Fruit fly (Drosophila melanogaster): ENCODE results near the gene robl37BC.

robl37BC gene

DNA sequence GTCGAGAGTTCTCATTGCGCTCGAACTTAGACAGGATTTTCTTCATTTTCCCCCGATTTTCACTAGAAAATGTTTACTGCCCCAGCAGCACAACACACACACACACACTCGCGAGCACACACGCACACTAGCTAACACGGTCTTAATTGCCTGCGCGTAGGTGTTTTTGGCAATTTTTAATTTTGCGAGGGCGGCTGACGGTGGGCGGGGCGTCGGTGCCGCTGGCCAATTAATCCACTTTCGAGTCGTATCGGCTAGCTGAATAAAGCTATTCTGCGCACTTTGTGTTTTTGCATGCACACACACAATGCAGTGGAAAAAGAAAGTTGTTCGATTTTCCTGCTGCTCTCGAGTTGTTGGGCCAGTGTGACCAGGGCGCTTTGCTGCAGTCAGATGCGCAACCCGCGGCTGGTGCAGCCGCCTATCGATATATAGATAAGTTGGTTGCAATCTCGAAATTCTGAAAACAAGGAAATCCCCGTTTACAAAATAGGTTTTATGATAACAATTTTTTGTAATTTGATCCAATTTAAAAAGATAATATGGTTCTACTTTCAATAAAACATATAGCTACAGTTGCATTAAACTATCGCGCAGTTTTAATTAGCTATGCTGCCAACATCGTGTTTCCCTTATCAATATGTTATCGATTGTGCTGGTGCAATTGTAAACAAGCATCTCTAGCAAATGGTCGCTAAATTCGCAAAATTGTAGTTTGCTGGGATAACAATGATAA is 42.1 kb upstream of the robl37BC start, which contains the start of the genes Nak and Tango6 (continued):
- no peak for TF ChIP-seq Drgx (GFP tag; IDR thresholded peaks at IDR 0.05)
- no peak for TF ChIP-seq CG8388 (GFP tag; optimal IDR thresholded peaks at IDR 0.05)
- no peak for TF ChIP-seq CG10543 (GFP tag; optimal IDR thresholded peaks at IDR 0.05)
- TF ChIP-seq pros (GFP tag; optimal IDR thresholded peaks at IDR 0.05), result no peak
- TF ChIP-seq E2f1 (GFP tag; IDR thresholded peaks at IDR 0.05), result no peak
- no peak for TF ChIP-seq CG8478 (optimal IDR thresholded peaks at IDR 0.05)
- no peak for TF ChIP-seq so (GFP tag; IDR thresholded peaks at IDR 0.05)
- peak; percentile 83 for TF ChIP-seq bbx (GFP tag; IDR thresholded peaks at IDR 0.05; ENCODE audit: partially characterized antibody)
- no peak for TF ChIP-seq Gsc (GFP tag; IDR thresholded peaks at IDR 0.05)
- TF ChIP-seq CG12071 (GFP tag; optimal IDR thresholded peaks at IDR 0.05), result no peak
- TF ChIP-seq sd (tag; optimal IDR thresholded peaks at IDR 0.05), result peak; percentile 36
- no peak for TF ChIP-seq CG1529 (GFP tag; optimal IDR thresholded peaks at IDR 0.05)
- TF ChIP-seq schlank (tag; optimal IDR thresholded peaks at IDR 0.05), result no peak
- no peak for TF ChIP-seq CG16815 (GFP tag; optimal IDR thresholded peaks at IDR 0.05)
- TF ChIP-seq CG7271 (tag; optimal IDR thresholded peaks at IDR 0.05), result peak; percentile 43
- TF ChIP-seq CG13287 (GFP tag; IDR thresholded peaks at IDR 0.05; ENCODE audit: partially characterized antibody), result peak; percentile 97
- peak; percentile 98 for TF ChIP-seq sna (GFP tag; IDR thresholded peaks at IDR 0.05; ENCODE audit: partially characterized antibody)
- TF ChIP-seq CG3995 (GFP tag; optimal IDR thresholded peaks at IDR 0.05), result peak; percentile 9
- no peak for TF ChIP-seq CG10654 (GFP tag; optimal IDR thresholded peaks at IDR 0.05)
- TF ChIP-seq CG9817 (tag; optimal IDR thresholded peaks at IDR 0.05), result no peak
- TF ChIP-seq Blimp-1 (GFP tag; optimal IDR thresholded peaks at IDR 0.05), result peak; percentile 54
- no peak for TF ChIP-seq ems (GFP tag; optimal IDR thresholded peaks at IDR 0.05)
- TF ChIP-seq Myb (GFP tag; optimal IDR thresholded peaks at IDR 0.05), result peak; percentile 31
- no peak for TF ChIP-seq ttk (GFP tag; IDR thresholded peaks at IDR 0.05)
- no peak for TF ChIP-seq CG13894 (tag; optimal IDR thresholded peaks at IDR 0.05)
- peak; percentile 50 for TF ChIP-seq gem (tag; optimal IDR thresholded peaks at IDR 0.05)
- no peak for TF ChIP-seq fd64A (GFP tag; optimal IDR thresholded peaks at IDR 0.05)
- no peak for TF ChIP-seq CG11723 (GFP tag; optimal IDR thresholded peaks at IDR 0.05)
- peak; percentile 12 for TF ChIP-seq Bdp1 (GFP tag; optimal IDR thresholded peaks at IDR 0.05)
- TF ChIP-seq D19A (tag; optimal IDR thresholded peaks at IDR 0.05), result no peak
- no peak for TF ChIP-seq org-1 (GFP tag; optimal IDR thresholded peaks at IDR 0.05)
- TF ChIP-seq CG15479 (GFP tag; optimal IDR thresholded peaks at IDR 0.05), result peak; percentile 97
- TF ChIP-seq Usf (GFP tag; optimal IDR thresholded peaks at IDR 0.05), result no peak
- no peak for TF ChIP-seq CG15011 (GFP tag; optimal IDR thresholded peaks at IDR 0.05)
- peak; percentile 50 for TF ChIP-seq CG9932 (GFP tag; IDR thresholded peaks at IDR 0.05)
- peak; percentile 10 for TF ChIP-seq Hsf (GFP tag; optimal IDR thresholded peaks at IDR 0.05)
- peak; percentile 36 for TF ChIP-seq HLH54F (GFP tag; optimal IDR thresholded peaks at IDR 0.05)
- TF ChIP-seq pzg (GFP tag; optimal IDR thresholded peaks at IDR 0.05), result peak; percentile 68
- TF ChIP-seq CG9797 (GFP tag; optimal IDR thresholded peaks at IDR 0.05), result peak; percentile 92
- TF ChIP-seq B-H1 (GFP tag; IDR thresholded peaks at IDR 0.05), result no peak
- TF ChIP-seq Xrp1 (GFP tag; IDR thresholded peaks at IDR 0.05), result no peak
- TF ChIP-seq H15 (GFP tag; IDR thresholded peaks at IDR 0.05), result no peak
- TF ChIP-seq vvl (GFP tag; IDR thresholded peaks at IDR 0.05), result 0 out of 2 replicates have a peak, but pooled peaks have one; percentile 22
- no peak for TF ChIP-seq CG6813 (GFP tag; optimal IDR thresholded peaks at IDR 0.05)
- peak; percentile 81 for TF ChIP-seq nmo (GFP tag; optimal IDR thresholded peaks at IDR 0.05)
- TF ChIP-seq CG2678 (tag; optimal IDR thresholded peaks at IDR 0.05), result peak; percentile 28
- TF ChIP-seq bigmax (GFP tag; optimal IDR thresholded peaks at IDR 0.05), result no peak
- peak; percentile 40; the same call in 1 of the 2 replicates for TF ChIP-seq CG3847 (GFP tag; IDR thresholded peaks at IDR 0.05)
- TF ChIP-seq CG30403 (GFP tag; optimal IDR thresholded peaks at IDR 0.05), result peak; percentile 46
- no peak for TF ChIP-seq CG10462 (GFP tag; optimal IDR thresholded peaks at IDR 0.05)

All from whole organism, embryonic.